Fruit fly (Drosophila melanogaster) whole organism, embryonic: Measurements from ENCODE around the gene Sas-6.

Experiments used
- CG10267 ChIP-seq: fragments of 200-800 bp; sonication (Bioruptor generic); optimal IDR thresholded peaks from 2 replicates; lab custom pipeline; 2018; ENCODE audit warnings: missing biosample characterization, mild to moderate bottlenecking, missing genetic modification characterization, moderate library complexity
- CG11398 ChIP-seq: fragments of 200-800 bp; sonication (Bioruptor generic); optimal IDR thresholded peaks from 2 replicates; lab custom pipeline; 2016; ENCODE audit warnings: missing biosample characterization, missing genetic modification characterization
- CG13287 ChIP-seq: fragments of 200-800 bp; sonication (Bioruptor generic); IDR thresholded peaks from 2 replicates; pipeline ENCODE4 v1.3.6; 2022; ENCODE audit warnings: missing biosample characterization, missing genetic modification characterization; ENCODE audit not compliant: partially characterized antibody
- CG14710 ChIP-seq: fragments of 200-800 bp; sonication (Bioruptor generic); optimal IDR thresholded peaks from 3 replicates; lab custom pipeline; 2019; ENCODE audit warnings: missing biosample characterization, mild to moderate bottlenecking, missing genetic modification characterization, moderate library complexity
- CG15514 ChIP-seq: fragments of 200-800 bp; sonication (Bioruptor generic); optimal IDR thresholded peaks from 3 replicates; lab custom pipeline; 2017; ENCODE audit warnings: missing biosample characterization, missing genetic modification characterization, mild to moderate bottlenecking, moderate library complexity, missing genetic modification reagents
- CG16813 ChIP-seq: fragments of 200-800 bp; sonication (Bioruptor generic); IDR thresholded peaks from 3 replicates; pipeline ENCODE4 v1.3.6; 2022; ENCODE audit warnings: missing biosample characterization, missing genetic modification characterization; ENCODE audit not compliant: partially characterized antibody
- CG17186 ChIP-seq: fragments of 200-800 bp; sonication (Bioruptor generic); optimal IDR thresholded peaks from 3 replicates; lab custom pipeline; 2017; ENCODE audit warnings: missing biosample characterization, missing genetic modification reagents, missing genetic modification characterization
- CG17912 ChIP-seq: fragments of 200-800 bp; sonication (Bioruptor generic); optimal IDR thresholded peaks from 2 replicates; lab custom pipeline; 2018; ENCODE audit warnings: missing biosample characterization, mild to moderate bottlenecking, missing genetic modification characterization
- CG32532 ChIP-seq: fragments of 200-800 bp; sonication (Bioruptor generic); IDR thresholded peaks from 2 replicates; pipeline ENCODE4 v1.3.6; 2022; ENCODE audit warnings: missing biosample characterization, missing genetic modification characterization
- CG32772 ChIP-seq: fragments of 200-800 bp; sonication (Bioruptor generic); IDR thresholded peaks from 2 replicates; pipeline ENCODE4 v1.3.6; 2022; ENCODE audit warnings: missing biosample characterization, missing genetic modification characterization
- CG33213 ChIP-seq: fragments of 200-800 bp; sonication (Bioruptor generic); optimal IDR thresholded peaks from 3 replicates; lab custom pipeline; 2016; ENCODE audit warnings: missing biosample characterization, missing genetic modification characterization
- CG33557 ChIP-seq: fragments of 200-800 bp; sonication (Bioruptor generic); optimal IDR thresholded peaks from 2 replicates; lab custom pipeline; 2019; ENCODE audit warnings: missing biosample characterization, mild to moderate bottlenecking, missing genetic modification characterization, moderate library complexity
- CG34224 ChIP-seq: fragments of 200-800 bp; sonication (Bioruptor generic); IDR thresholded peaks from 3 replicates; pipeline ENCODE4 v1.3.6; 2022; ENCODE audit warnings: missing biosample characterization, missing genetic modification characterization; ENCODE audit not compliant: partially characterized antibody
- CG3726 ChIP-seq: fragments of 200-800 bp; sonication (Bioruptor generic); IDR thresholded peaks from 3 replicates; pipeline ENCODE4, ENCODE4 v1.3.6; 2022; ENCODE audit warnings: missing biosample characterization, missing genetic modification characterization
- CG6689 ChIP-seq: fragments of 200-800 bp; sonication (Bioruptor generic); IDR thresholded peaks from 2 replicates; pipeline ENCODE4 v1.3.6; 2022; ENCODE audit warnings: missing biosample characterization, missing genetic modification characterization
- CHES-1-like ChIP-seq: fragments of 200-800 bp; sonication (Bioruptor generic); optimal IDR thresholded peaks from 2 replicates; lab custom pipeline; 2016; ENCODE audit warnings: missing biosample characterization, missing genetic modification characterization
- CTCF ChIP-seq: fragments of 200-800 bp; sonication (Bioruptor generic); optimal IDR thresholded peaks from 2 replicates; lab custom pipeline; 2017; ENCODE audit warnings: missing biosample characterization, mild to moderate bottlenecking, missing genetic modification characterization, moderate library complexity
- D ChIP-seq, 2 experiments: fragments of 200-800 bp in 1 of 2; fragments of >200 bp in 1 of 2; sonication (Bioruptor generic) in 1 of 2; optimal IDR thresholded peaks; 2 replicates in 1 of 2; 3 replicates in 1 of 2; lab custom pipeline; 2017; ENCODE audit warnings: mild to moderate bottlenecking in 1 of 2, missing biosample characterization in 1 of 2, missing genetic modification characterization in 1 of 2, missing genetic modification reagents in 1 of 2
- Deaf1 ChIP-seq: fragments of 200-800 bp; optimal IDR thresholded peaks from 3 replicates; lab custom pipeline; 2019; ENCODE audit warnings: missing biosample characterization, mild to moderate bottlenecking, missing genetic modification characterization, moderate library complexity
- Dek ChIP-seq: fragments of 200-800 bp; sonication (Bioruptor generic); optimal IDR thresholded peaks from 3 replicates; lab custom pipeline; 2019; ENCODE audit warnings: missing biosample characterization, mild to moderate bottlenecking, missing genetic modification characterization, moderate library complexity
- Meics ChIP-seq: fragments of 200-800 bp; sonication (Bioruptor generic); optimal IDR thresholded peaks from 2 replicates; lab custom pipeline; 2017; ENCODE audit warnings: missing biosample characterization, mild to moderate bottlenecking, missing genetic modification characterization
- Rx ChIP-seq: fragments of 200-800 bp; sonication (Bioruptor generic); IDR thresholded peaks from 2 replicates; pipeline ENCODE4 v1.3.6; 2022; ENCODE audit warnings: missing biosample characterization, missing genetic modification characterization
- Sox102F ChIP-seq: fragments of 200-800 bp; sonication (Bioruptor generic); optimal IDR thresholded peaks from 2 replicates; lab custom pipeline; 2018; ENCODE audit warnings: missing biosample characterization, mild to moderate bottlenecking, missing genetic modification characterization, moderate library complexity
- Usf ChIP-seq: fragments of 200-800 bp; sonication (Bioruptor generic); optimal IDR thresholded peaks from 2 replicates; lab custom pipeline; 2017; ENCODE audit warnings: missing genotype, missing biosample characterization, missing genetic modification characterization
- ato ChIP-seq: fragments of 200-800 bp; sonication (Bioruptor generic); IDR thresholded peaks from 2 replicates; pipeline ENCODE4 v1.3.6; 2022; ENCODE audit warnings: missing biosample characterization, missing genetic modification characterization; ENCODE audit not compliant: partially characterized antibody
- bcd ChIP-seq: fragments of 200-800 bp; sonication (Bioruptor generic); optimal IDR thresholded peaks from 2 replicates; lab custom pipeline; 2017; ENCODE audit warnings: missing biosample characterization, mild to moderate bottlenecking, missing genetic modification characterization
- br ChIP-seq: fragments of >200 bp; optimal IDR thresholded peaks from 2 replicates; lab custom pipeline; 2017
- cg ChIP-seq: fragments of 200-800 bp; sonication (Bioruptor generic); optimal IDR thresholded peaks from 3 replicates; lab custom pipeline; 2019; ENCODE audit warnings: missing biosample characterization, mild to moderate bottlenecking, missing genetic modification characterization, moderate library complexity
- ci ChIP-seq: fragments of 200-800 bp; sonication (Bioruptor generic); IDR thresholded peaks from 3 replicates; pipeline ENCODE4 v1.3.6; 2022; ENCODE audit warnings: missing biosample characterization, missing genetic modification characterization
- crp ChIP-seq, 2 experiments: fragments of 200-800 bp; sonication (Bioruptor generic); optimal IDR thresholded peaks; 2 replicates in 1 of 2; 3 replicates in 1 of 2; lab custom pipeline; 2017; ENCODE audit warnings: missing biosample characterization in 2 of 2, missing genetic modification characterization in 2 of 2, mild to moderate bottlenecking in 1 of 2, moderate library complexity in 1 of 2
- dm ChIP-seq: fragments of 200-800 bp; sonication (Bioruptor generic); optimal IDR thresholded peaks from 3 replicates; lab custom pipeline; 2016; ENCODE audit warnings: missing biosample characterization, missing genetic modification characterization
- dysf ChIP-seq: fragments of 200-800 bp; sonication (Bioruptor generic); IDR thresholded peaks from 3 replicates; pipeline ENCODE4 v1.3.6; 2022; ENCODE audit warnings: missing biosample characterization, missing genetic modification characterization
- exex ChIP-seq: fragments of 200-800 bp; sonication (Bioruptor generic); optimal IDR thresholded peaks from 4 replicates; lab custom pipeline; 2018; ENCODE audit warnings: missing biosample characterization, mild to moderate bottlenecking, missing genetic modification characterization, moderate library complexity
- grn ChIP-seq: fragments of 200-800 bp; sonication (Bioruptor generic); optimal IDR thresholded peaks from 3 replicates; lab custom pipeline; 2017; ENCODE audit warnings: missing biosample characterization, missing genetic modification characterization
- gt ChIP-seq: fragments of 200-800 bp; sonication (Bioruptor generic); IDR thresholded peaks from 2 replicates; pipeline ENCODE4 v1.3.6; 2022; ENCODE audit warnings: missing biosample characterization, missing genetic modification characterization
- hkb ChIP-seq, 2 experiments: fragments of 200-800 bp in 1 of 2; fragments of >200 bp in 1 of 2; sonication (Bioruptor generic) in 1 of 2; IDR thresholded peaks in 1 of 2; optimal IDR thresholded peaks in 1 of 2; 2 replicates each; pipeline versions ENCODE4 v1.3.6 to Lab custom; 2017 to 2022; ENCODE audit warnings: missing biosample characterization in 1 of 2, missing genetic modification characterization in 1 of 2
- ind ChIP-seq: fragments of 200-800 bp; sonication (Bioruptor generic); optimal IDR thresholded peaks from 3 replicates; lab custom pipeline; 2016; ENCODE audit warnings: missing biosample characterization, missing genetic modification characterization
- lilli ChIP-seq: fragments of 200-800 bp; sonication (Bioruptor generic); optimal IDR thresholded peaks from 3 replicates; lab custom pipeline; 2016; ENCODE audit warnings: missing biosample characterization, missing genetic modification characterization
- mam ChIP-seq: fragments of 200-800 bp; sonication (Bioruptor generic); optimal IDR thresholded peaks from 3 replicates; lab custom pipeline; 2016; ENCODE audit warnings: missing biosample characterization, missing genetic modification characterization
- nerfin-2 ChIP-seq: fragments of 200-800 bp; sonication (Bioruptor generic); IDR thresholded peaks from 2 replicates; pipeline ENCODE4 v1.3.6; 2022; ENCODE audit warnings: missing biosample characterization, missing genetic modification characterization; ENCODE audit not compliant: partially characterized antibody
- nmo ChIP-seq: fragments of 200-800 bp; sonication (Bioruptor generic); optimal IDR thresholded peaks from 2 replicates; lab custom pipeline; 2018; ENCODE audit warnings: missing biosample characterization, mild to moderate bottlenecking, missing genetic modification characterization, moderate library complexity
- pzg ChIP-seq: fragments of 200-800 bp; sonication (Bioruptor generic); optimal IDR thresholded peaks from 3 replicates; lab custom pipeline; 2018; ENCODE audit warnings: missing biosample characterization, mild to moderate bottlenecking, missing genetic modification characterization, moderate library complexity
- salm ChIP-seq: fragments of 200-800 bp; sonication (Bioruptor generic); optimal IDR thresholded peaks from 2 replicates; lab custom pipeline; 2018; ENCODE audit warnings: missing biosample characterization, mild to moderate bottlenecking, missing genetic modification characterization
- sd ChIP-seq: fragments of 200-800 bp; sonication (Bioruptor generic); optimal IDR thresholded peaks from 3 replicates; lab custom pipeline; 2018; ENCODE audit warnings: missing biosample characterization, mild to moderate bottlenecking, missing genetic modification characterization, moderate library complexity
- sima ChIP-seq: fragments of 200-800 bp; sonication (Bioruptor generic); optimal IDR thresholded peaks from 2 replicates; lab custom pipeline; 2016; ENCODE audit warnings: missing biosample characterization, missing genetic modification characterization
- trem ChIP-seq: fragments of 200-800 bp; optimal IDR thresholded peaks from 3 replicates; lab custom pipeline; 2019; ENCODE audit warnings: missing biosample characterization, mild to moderate bottlenecking, missing genetic modification characterization, moderate library complexity
- vnd ChIP-seq: fragments of 200-800 bp; sonication (Bioruptor generic); IDR thresholded peaks from 3 replicates; pipeline ENCODE4 v1.3.6; 2022; ENCODE audit warnings: missing biosample characterization, missing genetic modification characterization; ENCODE audit not compliant: partially characterized antibody
- wor ChIP-seq: fragments of 200-800 bp; sonication (Bioruptor generic); IDR thresholded peaks from 2 replicates; pipeline ENCODE4 v1.3.6; 2022; ENCODE audit warnings: missing biosample characterization, missing genetic modification characterization

Gene Sas-6

dm6 chr3R:30022452-30023028 is 27.4 kb downstream of the Sas-6 start, which contains the start of the genes RpS28a and Axn (continued):
- TF ChIP-seq ato: peak; percentile 1; the same call in 1 of the 2 replicates
- TF ChIP-seq br (lab: Kevin White, UChicago): no peak
- TF ChIP-seq Sox102F: no peak
- no peak; the same call in 2 of the 3 replicates for TF ChIP-seq CG16813 (GFP tag; lab: Robert Waterston, UW)
- TF ChIP-seq Rx (GFP tag; lab: Robert Waterston, UW): no peak
- peak; percentile 100 for TF ChIP-seq CG15514 (GFP tag; lab: Kevin White, UChicago)
- no peak for TF ChIP-seq ind
- TF ChIP-seq sd (tag; lab: Kevin White, UChicago): no peak
- peak; percentile 37; the same call in 1 of the 3 replicates for TF ChIP-seq dysf (GFP tag; lab: Robert Waterston, UW)
- TF ChIP-seq CG33213 (GFP tag; lab: Kevin White, UChicago): peak; percentile 78
- TF ChIP-seq sima (GFP tag; lab: Kevin White, UChicago): no peak
- no peak for TF ChIP-seq CG17186 (GFP tag; lab: Kevin White, UChicago)
- TF ChIP-seq CG3726 (GFP tag; lab: Robert Waterston, UW): no peak
- TF ChIP-seq nmo: peak; percentile 19
- TF ChIP-seq CTCF: peak; percentile 97
- TF ChIP-seq Dek (tag; lab: Kevin White, UChicago): peak; percentile 1
- TF ChIP-seq CG32532 (GFP tag; lab: Robert Waterston, UW): peak; percentile 59
- peak; percentile 49 for TF ChIP-seq CHES-1-like (GFP tag; lab: Kevin White, UChicago)
- TF ChIP-seq wor (GFP tag; lab: Robert Waterston, UW): no peak
- no peak for TF ChIP-seq salm (tag; lab: Kevin White, UChicago)
- peak; percentile 32 for TF ChIP-seq CG17912 (GFP tag; lab: Kevin White, UChicago)
- TF ChIP-seq CG14710 (tag; lab: Kevin White, UChicago): peak; percentile 41
- peak; percentile 62 for TF ChIP-seq hkb (optimal IDR thresholded peaks at IDR 0.05; lab: Kevin White, UChicago)
- TF ChIP-seq hkb (GFP tag; IDR thresholded peaks at IDR 0.05; lab: Robert Waterston, UW): no peak
- no peak for TF ChIP-seq bcd
- TF ChIP-seq exex (tag; lab: Kevin White, UChicago): no peak
- peak; percentile 32 for TF ChIP-seq dm (GFP tag; lab: Kevin White, UChicago)
- TF ChIP-seq CG32772 (GFP tag; lab: Robert Waterston, UW): no peak
- TF ChIP-seq trem: peak; percentile 99
- no peak for TF ChIP-seq grn (GFP tag; lab: Kevin White, UChicago)
- TF ChIP-seq CG13287: peak; percentile 57
- TF ChIP-seq gt (GFP tag; lab: Robert Waterston, UW): no peak
- no peak for TF ChIP-seq Meics
- no peak for TF ChIP-seq cg
- TF ChIP-seq pzg (GFP tag; lab: Kevin White, UChicago): peak; percentile 98
- no peak for TF ChIP-seq Usf
- TF ChIP-seq mam (GFP tag; lab: Kevin White, UChicago): peak; percentile 24
- 0 out of 2 replicates have a peak, but pooled peaks have one; percentile 7 for TF ChIP-seq nerfin-2 (GFP tag; lab: Robert Waterston, UW)
- TF ChIP-seq CG11398: no peak
- TF ChIP-seq ci (GFP tag; lab: Robert Waterston, UW): peak; percentile 32; the same call in 1 of the 3 replicates
- TF ChIP-seq CG34224 (GFP tag; lab: Robert Waterston, UW): 0 out of 3 replicates have a peak, but pooled peaks have one; percentile 10
- no peak for TF ChIP-seq Deaf1
- peak; percentile 7 for TF ChIP-seq CG10267 (tag; lab: Kevin White, UChicago)
- TF ChIP-seq crp (GFP tag; optimal IDR thresholded peaks at IDR 0.05; lab: Kevin White, UChicago): peak in 1 of 2 experiments; percentile 54
- peak; percentile 81 for TF ChIP-seq D (optimal IDR thresholded peaks at IDR 0.05; lab: Kevin White, UChicago)
- no peak for TF ChIP-seq D (GFP tag; optimal IDR thresholded peaks at IDR 0.05; lab: Kevin White, UChicago)
- TF ChIP-seq CG6689: no peak
- TF ChIP-seq lilli (GFP tag; lab: Kevin White, UChicago): peak; percentile 5
- TF ChIP-seq CG33557: no peak
- TF ChIP-seq vnd (GFP tag; lab: Robert Waterston, UW): no peak; the same call in 2 of the 3 replicates
